Fruit fly (Drosophila melanogaster): ENCODE data around the gene Cyp9f3.

Gene Cyp9f3

DNA sequence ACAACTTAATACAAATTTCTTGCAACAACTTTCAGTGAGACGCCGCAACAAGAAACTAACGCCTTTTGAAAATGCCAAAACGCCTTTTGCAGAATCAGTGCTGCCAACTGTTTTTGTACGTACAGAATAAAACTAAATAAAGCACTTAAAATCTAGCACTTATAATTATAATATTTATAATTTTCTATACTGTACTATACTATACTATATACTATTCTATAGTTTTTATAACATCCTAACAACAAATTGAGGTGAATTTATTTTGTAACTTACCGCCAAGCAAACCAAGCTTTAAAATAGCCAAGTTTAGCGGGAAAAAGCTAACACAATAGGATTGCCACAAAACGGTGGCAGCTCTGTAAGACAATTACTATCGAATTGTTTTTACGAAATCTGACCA is 35.0 kb upstream of the Cyp9f3 start, which contains the start of the genes Aos1 and Srlp (continued):
- TF ChIP-seq YL-1 (GFP tag; optimal IDR thresholded peaks at IDR 0.05) (peak; percentile 63), al (GFP tag; IDR thresholded peaks at IDR 0.05) (peak; percentile 43), CG17359 (tag; optimal IDR thresholded peaks at IDR 0.05) (peak; percentile 35), unc-4 (GFP tag; IDR thresholded peaks at IDR 0.05; ENCODE audit: partially characterized antibody) (peak; percentile 43; the same call in 1 of the 2 replicates), sd (tag; optimal IDR thresholded peaks at IDR 0.05) (peak; percentile 58), CG1832 (GFP tag; optimal IDR thresholded peaks at IDR 0.05) (no peak), gem (tag; optimal IDR thresholded peaks at IDR 0.05) (no peak), CG9932 (GFP tag; IDR thresholded peaks at IDR 0.05) (peak; percentile 69), CG8388 (GFP tag; optimal IDR thresholded peaks at IDR 0.05) (peak; percentile 44), dimm (GFP tag; IDR thresholded peaks at IDR 0.05) (no peak), sens (GFP tag) (peak; percentile 67), Elba2 (GFP tag; optimal IDR thresholded peaks at IDR 0.05) (peak; percentile 37), CG2116 (GFP tag; optimal IDR thresholded peaks at IDR 0.05) (peak; percentile 59), BEAF-32 (GFP tag; optimal IDR thresholded peaks at IDR 0.05) (peak; percentile 61), CG12104 (GFP tag; optimal IDR thresholded peaks at IDR 0.05) (peak; percentile 30), phol (tag; optimal IDR thresholded peaks at IDR 0.05) (peak; percentile 80), nmo (GFP tag; optimal IDR thresholded peaks at IDR 0.05) (peak; percentile 77), Nf-YC (tag; optimal IDR thresholded peaks at IDR 0.05) (peak; percentile 69), Usf (GFP tag; optimal IDR thresholded peaks at IDR 0.05) (peak; percentile 9), CG12659 (GFP tag; optimal IDR thresholded peaks at IDR 0.05) (peak; percentile 81), stwl (tag; optimal IDR thresholded peaks at IDR 0.05) (peak; percentile 53), CG13296 (GFP tag; optimal IDR thresholded peaks at IDR 0.05) (peak; percentile 54), sima (GFP tag; optimal IDR thresholded peaks at IDR 0.05) (no peak), B-H2 (GFP tag; optimal IDR thresholded peaks at IDR 0.05) (peak; percentile 60), CG17829 (tag; optimal IDR thresholded peaks at IDR 0.05) (peak; percentile 66), CG15269 (tag; optimal IDR thresholded peaks at IDR 0.05) (no peak), Scr (GFP tag; IDR thresholded peaks at IDR 0.05; ENCODE audit: partially characterized antibody) (peak; percentile 50; the same call in 1 of the 2 replicates), corto (GFP tag; optimal IDR thresholded peaks at IDR 0.05) (no peak), CG30020 (tag; optimal IDR thresholded peaks at IDR 0.05) (peak; percentile 74), CG7928 (GFP tag; optimal IDR thresholded peaks at IDR 0.05) (no peak), eve (GFP tag; optimal IDR thresholded peaks at IDR 0.05) (no peak), CG6683 (GFP tag; optimal IDR thresholded peaks at IDR 0.05) (peak; percentile 3), sc (optimal IDR thresholded peaks at IDR 0.05) (no peak), sc (GFP tag; optimal IDR thresholded peaks at IDR 0.05) (peak; percentile 1), fd96Cb (tag; optimal IDR thresholded peaks at IDR 0.05) (peak; percentile 23), CG13775 (GFP tag; optimal IDR thresholded peaks at IDR 0.05) (peak; percentile 56), CG9215 (GFP tag; IDR thresholded peaks at IDR 0.05) (peak; percentile 58), stc (GFP tag; IDR thresholded peaks at IDR 0.05) (no peak), CG7556 (GFP tag; optimal IDR thresholded peaks at IDR 0.05) (peak; percentile 40), gce (GFP tag; IDR thresholded peaks at IDR 0.05) (no peak), dpn (GFP tag; optimal IDR thresholded peaks at IDR 0.05) (peak in 1 of 2 experiments; percentile 45), Dp (GFP tag; optimal IDR thresholded peaks at IDR 0.05) (peak; percentile 50), CG3281 (GFP tag; optimal IDR thresholded peaks at IDR 0.05) (peak; percentile 50), Dll (GFP tag; IDR thresholded peaks at IDR 0.05; ENCODE audit: partially characterized antibody) (0 out of 4 replicates have a peak, but pooled peaks have one; percentile 51), CG9727 (GFP tag; optimal IDR thresholded peaks at IDR 0.05) (peak; percentile 24), zen (tag; optimal IDR thresholded peaks at IDR 0.05) (peak; percentile 63), CG10267 (tag; optimal IDR thresholded peaks at IDR 0.05) (peak; percentile 70), CG15601 (tag; optimal IDR thresholded peaks at IDR 0.05) (peak; percentile 58), CG11085 (GFP tag; IDR thresholded peaks at IDR 0.05) (no peak), Adf1 (GFP tag; IDR thresholded peaks at IDR 0.05) (no peak)

All from whole organism, embryonic.